Fruit fly (Drosophila melanogaster) whole organism, wandering third instar larva: ENCODE data around the gene CG3164.

Experiments used
- Abd-B ChIP-seq: fragments of >200 bp; optimal IDR thresholded peaks from 2 replicates; lab custom pipeline; 2017; ENCODE audit warnings: missing biosample characterization, missing genetic modification characterization
- CrebA ChIP-seq: fragments of 200-800 bp; sonication (Bioruptor generic); optimal IDR thresholded peaks from 2 replicates; lab custom pipeline; 2016; ENCODE audit warnings: missing biosample characterization, mild to moderate bottlenecking, missing genetic modification characterization, borderline replicate concordance
- Dfd ChIP-seq: fragments of >200 bp; optimal IDR thresholded peaks from 2 replicates; lab custom pipeline; 2017; ENCODE audit warnings: missing biosample characterization, missing genetic modification characterization
- Hr83 ChIP-seq: fragments of 200-300 bp; sonication (Bioruptor generic); optimal IDR thresholded peaks from 2 replicates; lab custom pipeline; 2016; ENCODE audit warnings: missing biosample characterization, mild to moderate bottlenecking, missing genetic modification characterization, moderate library complexity; ENCODE audit not compliant: poor library complexity, severe bottlenecking
- Myc ChIP-seq: fragments of >200 bp; optimal IDR thresholded peaks from 2 replicates; lab custom pipeline; 2017
- brk ChIP-seq: fragments of 200-800 bp; sonication (Bioruptor generic); optimal IDR thresholded peaks from 2 replicates; lab custom pipeline; 2016; ENCODE audit warnings: missing biosample characterization, mild to moderate bottlenecking, missing genetic modification characterization
- dsf ChIP-seq: sonication (Bioruptor generic); optimal IDR thresholded peaks from 2 replicates; lab custom pipeline; 2016; ENCODE audit warnings: missing biosample characterization, missing genetic modification characterization, borderline replicate concordance
- foxo ChIP-seq, 2 experiments: fragments of 200-800 bp; sonication (Bioruptor generic); optimal IDR thresholded peaks; 2 replicates in 1 of 2; 3 replicates in 1 of 2; lab custom pipeline; 2016 to 2017; ENCODE audit warnings: missing biosample characterization in 2 of 2, missing genetic modification characterization in 2 of 2
- h ChIP-seq: fragments of 200-800 bp; sonication (Bioruptor generic); optimal IDR thresholded peaks from 3 replicates; lab custom pipeline; 2016; ENCODE audit warnings: missing biosample characterization, mild to moderate bottlenecking, missing genetic modification characterization
- psq ChIP-seq: fragments of 200-800 bp; sonication (Bioruptor generic); optimal IDR thresholded peaks from 3 replicates; lab custom pipeline; 2017; ENCODE audit warnings: missing biosample characterization, mild to moderate bottlenecking, missing genetic modification characterization, moderate library complexity
- tai ChIP-seq: sonication (Bioruptor generic); optimal IDR thresholded peaks from 2 replicates; lab custom pipeline; 2016; ENCODE audit warnings: missing biosample characterization, missing genetic modification characterization
- usp ChIP-seq: fragments of >200 bp; optimal IDR thresholded peaks from 2 replicates; lab custom pipeline; 2017; ENCODE audit warnings: missing biosample characterization, missing genetic modification characterization
- woc ChIP-seq: sonication (Bioruptor generic); optimal IDR thresholded peaks from 2 replicates; lab custom pipeline; 2016; ENCODE audit warnings: missing biosample characterization, mild to moderate bottlenecking, missing genetic modification characterization

dm6 chr2L:121456-121831 is 9.1 kb downstream of the CG3164 start, which contains the start of gene CG4822:
- TF ChIP-seq psq (no peak), usp (GFP tag; lab: Kevin White, UChicago) (no peak), foxo (GFP tag; optimal IDR thresholded peaks at IDR 0.05; lab: Kevin White, UChicago) (no peak), tai (GFP tag; lab: Kevin White, UChicago) (no peak), Dfd (no peak), Abd-B (GFP tag; lab: Kevin White, UChicago) (no peak), Myc (lab: Kevin White, UChicago) (no peak), CrebA (GFP tag; lab: Kevin White, UChicago) (no peak), h (GFP tag; lab: Kevin White, UChicago) (no peak), brk (no peak), woc (no peak), dsf (GFP tag; lab: Kevin White, UChicago) (no peak), Hr83 (GFP tag; lab: Kevin White, UChicago) (no peak)
